Fruit fly (Drosophila melanogaster): ENCODE data around the gene Atx2.

Atx2 gene

dm6 chr3R:15363608-15364007 is 44.6 kb upstream of the Atx2 start, which contains the start of gene CG6171:
CG6171 (minus strand) TSS chr3R:15363857.
- TF ChIP-seq Dfd (GFP tag; optimal IDR thresholded peaks at IDR 0.05) (no peak), lola (GFP tag; optimal IDR thresholded peaks at IDR 0.05) (peak; percentile 22), rgr (GFP tag; optimal IDR thresholded peaks at IDR 0.05) (peak; percentile 36), Hr83 (GFP tag; optimal IDR thresholded peaks at IDR 0.05; ENCODE audit: poor library complexity, severe bottlenecking) (peak; percentile 23), dl (GFP tag; optimal IDR thresholded peaks at IDR 0.05; ENCODE audit: insufficient read depth in 1 of 2, partially characterized antibody in 2 of 2) (no peak), jim (GFP tag; optimal IDR thresholded peaks at IDR 0.05) (no peak), dmrt93B (GFP tag; optimal IDR thresholded peaks at IDR 0.05) (no peak), GATAd (GFP tag; optimal IDR thresholded peaks at IDR 0.05) (no peak), ey (GFP tag; optimal IDR thresholded peaks at IDR 0.05) (no peak), Hnf4 (GFP tag; optimal IDR thresholded peaks at IDR 0.05) (no peak)

dm6 chr3R:15366839-15367238 is 41.4 kb upstream of the Atx2 start:
- TF ChIP-seq rgr (GFP tag; optimal IDR thresholded peaks at IDR 0.05) (peak; percentile 28), HLH106 (tag; optimal IDR thresholded peaks at IDR 0.05) (peak; percentile 48), foxo (GFP tag; optimal IDR thresholded peaks at IDR 0.05) (peak in 1 of 2 experiments; percentile 63), jim (GFP tag; optimal IDR thresholded peaks at IDR 0.05) (no peak), ey (GFP tag; optimal IDR thresholded peaks at IDR 0.05) (peak; percentile 31), Sp1 (GFP tag; optimal IDR thresholded peaks at IDR 0.05) (peak; percentile 44), OdsH (GFP tag; optimal IDR thresholded peaks at IDR 0.05) (peak; percentile 8), Rel (GFP tag; optimal IDR thresholded peaks at IDR 0.05) (no peak), Rel (tag; optimal IDR thresholded peaks at IDR 0.05) (no peak)

- peak in 1 of 2 experiments; percentile 39 for TF ChIP-seq foxo (GFP tag; optimal IDR thresholded peaks at IDR 0.05)
- TF ChIP-seq CrebA (GFP tag; optimal IDR thresholded peaks at IDR 0.05; ENCODE audit: borderline replicate concordance) = no peak
- TF ChIP-seq Dif (GFP tag; optimal IDR thresholded peaks at IDR 0.05; ENCODE audit: partially characterized antibody) = no peak
- TF ChIP-seq jim (GFP tag; optimal IDR thresholded peaks at IDR 0.05) = no peak
- TF ChIP-seq Hr78 (GFP tag; optimal IDR thresholded peaks at IDR 0.05) = no peak
- no peak for TF ChIP-seq Hr83 (GFP tag; optimal IDR thresholded peaks at IDR 0.05; ENCODE audit: poor library complexity, severe bottlenecking)
- no peak for TF ChIP-seq dsf (GFP tag; optimal IDR thresholded peaks at IDR 0.05; ENCODE audit: borderline replicate concordance)
- no peak for TF ChIP-seq woc (GFP tag; optimal IDR thresholded peaks at IDR 0.05)
- peak; percentile 8 for TF ChIP-seq rgr (GFP tag; optimal IDR thresholded peaks at IDR 0.05)
- no peak for TF ChIP-seq tai (GFP tag; optimal IDR thresholded peaks at IDR 0.05)
- no peak for TF ChIP-seq fru (GFP tag; optimal IDR thresholded peaks at IDR 0.05)
- TF ChIP-seq dl (GFP tag; optimal IDR thresholded peaks at IDR 0.05; ENCODE audit: insufficient read depth in 1 of 2, partially characterized antibody in 2 of 2) = no peak
Observed at dm6 chr3R:15367477-15367876, 40.7 kb upstream of the Atx2 start, which contains the start of gene CG34404. CG34404 (minus strand) TSS chr3R:15367665.

- TF ChIP-seq Myc (optimal IDR thresholded peaks at IDR 0.05) (no peak), fru (GFP tag; optimal IDR thresholded peaks at IDR 0.05) (no peak), CG32264 (GFP tag; optimal IDR thresholded peaks at IDR 0.05) (no peak), Vsx2 (GFP tag; optimal IDR thresholded peaks at IDR 0.05; ENCODE audit: partially characterized antibody) (no peak), dl (GFP tag; optimal IDR thresholded peaks at IDR 0.05; ENCODE audit: insufficient read depth in 1 of 2, partially characterized antibody in 2 of 2) (no peak), Mio (GFP tag; optimal IDR thresholded peaks at IDR 0.05) (no peak), Hnf4 (GFP tag; optimal IDR thresholded peaks at IDR 0.05) (no peak), Dif (GFP tag; optimal IDR thresholded peaks at IDR 0.05; ENCODE audit: partially characterized antibody) (no peak), GATAd (GFP tag; optimal IDR thresholded peaks at IDR 0.05) (no peak), ey (GFP tag; optimal IDR thresholded peaks at IDR 0.05) (no peak)
Observed at dm6 chr3R:15369742-15370141, 38.5 kb upstream of the Atx2 start, which contains the start of gene CG14868. CG14868 (minus strand) TSS chr3R:15369945.

- TF ChIP-seq ey (GFP tag; optimal IDR thresholded peaks at IDR 0.05) (peak; percentile 5), sv (GFP tag; optimal IDR thresholded peaks at IDR 0.05) (no peak), foxo (GFP tag; optimal IDR thresholded peaks at IDR 0.05) (peak in 1 of 2 experiments; percentile 48), CrebA (GFP tag; optimal IDR thresholded peaks at IDR 0.05; ENCODE audit: borderline replicate concordance) (no peak), woc (GFP tag; optimal IDR thresholded peaks at IDR 0.05) (no peak), usp (GFP tag; optimal IDR thresholded peaks at IDR 0.05) (no peak), dl (GFP tag; optimal IDR thresholded peaks at IDR 0.05; ENCODE audit: insufficient read depth in 1 of 2, partially characterized antibody in 2 of 2) (no peak), Hr78 (GFP tag; optimal IDR thresholded peaks at IDR 0.05) (no peak), Dfd (GFP tag; optimal IDR thresholded peaks at IDR 0.05) (no peak), jim (GFP tag; optimal IDR thresholded peaks at IDR 0.05) (no peak), Dif (GFP tag; optimal IDR thresholded peaks at IDR 0.05; ENCODE audit: partially characterized antibody) (no peak), dsf (GFP tag; optimal IDR thresholded peaks at IDR 0.05; ENCODE audit: borderline replicate concordance) (no peak), Vsx2 (GFP tag; optimal IDR thresholded peaks at IDR 0.05; ENCODE audit: partially characterized antibody) (no peak), OdsH (GFP tag; optimal IDR thresholded peaks at IDR 0.05) (peak; percentile 36), sage (GFP tag; optimal IDR thresholded peaks at IDR 0.05) (no peak), lola (GFP tag; optimal IDR thresholded peaks at IDR 0.05) (no peak), tai (GFP tag; optimal IDR thresholded peaks at IDR 0.05) (no peak), HLH106 (tag; optimal IDR thresholded peaks at IDR 0.05) (peak; percentile 44), Hr83 (GFP tag; optimal IDR thresholded peaks at IDR 0.05; ENCODE audit: poor library complexity, severe bottlenecking) (peak; percentile 81), CG9705 (GFP tag; optimal IDR thresholded peaks at IDR 0.05) (peak; percentile 20), pan (optimal IDR thresholded peaks at IDR 0.05) (no peak), Hnf4 (GFP tag; optimal IDR thresholded peaks at IDR 0.05) (no peak), br (GFP tag; optimal IDR thresholded peaks at IDR 0.05) (peak; percentile 71), N (GFP tag; optimal IDR thresholded peaks at IDR 0.05) (no peak), rgr (GFP tag; optimal IDR thresholded peaks at IDR 0.05) (peak; percentile 68), psq (GFP tag; optimal IDR thresholded peaks at IDR 0.05) (peak; percentile 18), brk (GFP tag; optimal IDR thresholded peaks at IDR 0.05) (no peak), Jra (GFP tag; optimal IDR thresholded peaks at IDR 0.05) (no peak), Sp1 (GFP tag; optimal IDR thresholded peaks at IDR 0.05) (peak; percentile 54), dmrt93B (GFP tag; optimal IDR thresholded peaks at IDR 0.05) (no peak)
Observed at dm6 chr3R:15371833-15372232, 36.4 kb upstream of the Atx2 start, which contains the start of the genes Ccm3 and CG6136. Ccm3 (plus strand) TSS chr3R:15371957. CG6136 (minus strand) TSS chr3R:15372212.
